Worm (Caenorhabditis elegans) whole organism, midembryonic: Measurements from ENCODE around the gene ceh-76.

Experiments
- T22C8.4 ChIP-seq: fragments of 200-800 bp; sonication (Bioruptor generic); IDR thresholded peaks from 2 replicates; pipeline ENCODE4 v1.3.6; 2022; ENCODE audit warnings: missing genetic modification characterization, missing compliant biosample characterization
- cog-1 ChIP-seq: sonication (generic microtip); optimal IDR thresholded peaks from 2 replicates; lab custom pipeline; 2016; ENCODE audit warnings: missing genetic modification characterization, missing compliant biosample characterization
- flt-1 ChIP-seq: fragments of 200-800 bp; sonication (Bioruptor generic); IDR thresholded peaks from 2 replicates; pipeline ENCODE4 v1.3.6; 2022; ENCODE audit warnings: missing genetic modification characterization, missing compliant biosample characterization
- klf-2 ChIP-seq: fragments of 200-800 bp; sonication (Bioruptor generic); conservative IDR thresholded peaks from 2 replicates; pipeline ENCODE4 v1.3.6; 2022; ENCODE audit warnings: missing genetic modification reagents, missing genetic modification characterization, missing compliant biosample characterization
- med-1 ChIP-seq: sonication (generic microtip); optimal IDR thresholded peaks from 2 replicates; lab custom pipeline; 2017; ENCODE audit warnings: missing genetic modification characterization, mild to moderate bottlenecking, missing compliant biosample characterization, antibody characterized with exemption, missing genetic modification reagents; ENCODE audit not compliant: insufficient read depth
- ref-1 ChIP-seq: fragments of 200-800 bp; sonication (Bioruptor generic); conservative IDR thresholded peaks from 2 replicates; pipeline ENCODE4 v1.3.6; 2022; ENCODE audit warnings: missing genetic modification reagents, missing genetic modification characterization, missing compliant biosample characterization
- tab-1 ChIP-seq: fragments of 200-800 bp; sonication (Bioruptor generic); IDR thresholded peaks from 2 replicates; pipeline ENCODE4 v1.3.6; 2022; ENCODE audit warnings: missing genetic modification characterization, missing compliant biosample characterization
- ztf-23 ChIP-seq: fragments of 200-800 bp; sonication (Bioruptor generic); IDR thresholded peaks from 2 replicates; pipeline ENCODE4 v1.3.6; 2022; ENCODE audit warnings: missing genetic modification reagents, missing genetic modification characterization, missing compliant biosample characterization
- ztf-29 ChIP-seq: fragments of 200-800 bp; sonication (Bioruptor generic); IDR thresholded peaks from 2 replicates; pipeline ENCODE4 v1.3.6; 2022; ENCODE audit warnings: missing genetic modification reagents, missing genetic modification characterization, missing compliant biosample characterization

ceh-76 gene

DNA sequence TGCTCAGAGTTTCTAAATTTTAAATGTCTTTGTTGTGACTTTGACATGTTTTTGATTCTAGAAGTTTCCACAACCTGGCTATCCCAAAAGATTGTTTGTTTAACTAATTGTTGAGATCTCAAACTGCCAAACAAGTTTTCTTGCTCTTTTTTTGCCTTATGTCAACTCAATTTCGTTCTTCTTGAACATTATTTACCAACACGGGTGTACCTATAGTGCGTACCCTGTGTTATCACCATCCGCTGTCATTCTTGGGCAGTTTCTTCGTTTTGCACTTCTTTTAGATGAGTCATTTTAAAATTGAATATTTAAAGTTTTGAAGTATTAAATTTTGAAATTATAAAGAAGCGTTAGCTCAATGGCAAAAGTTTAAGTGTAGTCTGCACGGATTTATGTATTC, 22.5 kb upstream of the ceh-76 start, which contains the start of gene sptl-2:
TSS of gene sptl-2 (plus strand) at position 280 of the 400 bp plus-strand sequence.
- TF ChIP-seq T22C8.4 (GFP tag; lab: Robert Waterston, UW): no peak
- TF ChIP-seq ztf-23 (GFP tag; lab: Robert Waterston, UW): no peak
- no peak for TF ChIP-seq ztf-29
- no peak for TF ChIP-seq flt-1
- no peak for TF ChIP-seq ref-1 (GFP tag; lab: Robert Waterston, UW)
- TF ChIP-seq med-1 (GFP tag; lab: Kevin White, UChicago): no peak
- no peak for TF ChIP-seq tab-1 (GFP tag; lab: Robert Waterston, UW)
- no peak for TF ChIP-seq klf-2 (GFP tag; lab: Robert Waterston, UW)
- TF ChIP-seq cog-1 (tag; lab: Kevin White, UChicago): no peak

DNA sequence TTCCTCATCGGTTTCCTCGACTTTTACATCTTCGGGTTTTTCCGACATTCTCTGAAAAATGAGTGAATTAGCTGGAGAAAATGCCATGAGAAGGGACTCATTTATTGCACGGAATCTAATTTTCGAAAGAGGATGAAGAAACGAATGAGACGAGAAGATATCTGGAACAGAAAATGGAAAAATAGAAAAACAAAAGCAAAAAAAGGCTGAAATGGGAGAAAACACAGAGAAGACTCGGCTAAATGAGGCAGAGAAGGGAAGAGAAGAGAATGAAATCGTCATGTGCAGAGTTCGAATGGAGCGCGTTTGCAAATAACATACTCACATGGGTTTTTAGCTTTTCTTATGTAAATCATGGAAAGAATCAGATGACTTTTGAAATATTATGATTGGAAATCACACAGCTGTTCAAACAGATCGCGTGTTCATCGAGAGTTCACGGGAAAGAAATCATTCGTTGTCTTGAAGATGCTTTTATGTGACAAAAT, 19.5 kb upstream of the ceh-76 start, which contains the start of gene Y97E10AR.6:
TSS of gene Y97E10AR.6 (minus strand) at position 51 of the 488 bp plus-strand sequence.
- no peak for TF ChIP-seq cog-1 (tag; lab: Kevin White, UChicago)
- TF ChIP-seq ztf-29: no peak
- no peak for TF ChIP-seq ref-1 (GFP tag; lab: Robert Waterston, UW)
- TF ChIP-seq tab-1 (GFP tag; lab: Robert Waterston, UW): no peak
- TF ChIP-seq med-1 (GFP tag; lab: Kevin White, UChicago): no peak
- TF ChIP-seq klf-2 (GFP tag; lab: Robert Waterston, UW): no peak
- TF ChIP-seq flt-1: no peak
- no peak for TF ChIP-seq ztf-23 (GFP tag; lab: Robert Waterston, UW)
- no peak for TF ChIP-seq T22C8.4 (GFP tag; lab: Robert Waterston, UW)

ce11 chrV:8012032-8012431, 17.6 kb upstream of the ceh-76 start, which contains the start of gene rpb-9:
TSS of gene rpb-9 (minus strand) at chrV:8012345.
- TF ChIP-seq ztf-23 (GFP tag; lab: Robert Waterston, UW): no peak
- no peak for TF ChIP-seq med-1 (GFP tag; lab: Kevin White, UChicago)
- no peak for TF ChIP-seq flt-1
- TF ChIP-seq tab-1 (GFP tag; lab: Robert Waterston, UW): no peak
- TF ChIP-seq T22C8.4 (GFP tag; lab: Robert Waterston, UW): no peak
- no peak for TF ChIP-seq klf-2 (GFP tag; lab: Robert Waterston, UW)
- no peak for TF ChIP-seq cog-1 (tag; lab: Kevin White, UChicago)
- TF ChIP-seq ref-1 (GFP tag; lab: Robert Waterston, UW): no peak
- TF ChIP-seq ztf-29: no peak

DNA sequence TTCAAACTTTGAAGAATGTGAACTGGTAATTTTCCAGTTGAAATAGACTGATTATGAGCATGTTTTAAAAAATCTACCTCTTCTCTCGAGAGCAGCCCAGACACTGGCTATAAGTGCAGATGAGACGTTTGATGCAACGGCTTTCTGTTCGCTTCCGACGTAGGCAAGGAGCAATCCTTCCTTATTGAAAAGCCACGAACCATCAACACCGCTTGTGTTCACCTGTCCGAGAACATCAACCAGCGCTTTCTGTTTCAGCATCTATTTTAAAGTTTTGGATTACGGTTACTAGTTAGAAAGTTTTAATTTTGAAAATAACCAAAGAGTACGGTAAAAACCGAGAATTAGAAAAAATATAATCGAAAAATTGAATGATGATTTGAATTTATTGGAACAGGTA, 16.4 kb upstream of the ceh-76 start, which contains the start of gene lmtr-2:
TSS of gene lmtr-2 (minus strand) at position 261 of the 400 bp plus-strand sequence.
- no peak for TF ChIP-seq tab-1 (GFP tag; lab: Robert Waterston, UW)

DNA sequence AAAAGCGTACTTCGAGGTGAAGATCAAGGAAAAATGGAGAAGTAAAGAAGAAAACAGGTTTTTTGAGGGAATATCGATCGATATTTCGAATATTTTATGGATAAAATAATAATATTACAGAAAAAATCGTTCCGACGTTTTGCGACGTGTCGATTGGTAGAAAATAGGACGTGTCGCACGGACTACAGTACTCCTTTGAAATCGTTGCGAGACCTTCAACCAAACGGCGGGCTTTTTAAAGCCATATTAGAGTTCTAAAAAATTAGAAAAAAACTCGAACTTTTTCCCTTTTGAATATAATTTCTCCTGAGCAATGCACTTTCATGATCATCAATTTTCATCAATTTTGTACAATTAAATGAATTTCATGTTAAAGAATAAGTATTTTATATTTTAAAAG, 15.6 kb upstream of the ceh-76 start, which contains the start of gene Y97E10AR.4:
TSS of gene Y97E10AR.4 (minus strand) at position 131 of the 400 bp plus-strand sequence.
- TF ChIP-seq ztf-23 (GFP tag; lab: Robert Waterston, UW) (no peak), cog-1 (tag; lab: Kevin White, UChicago) (no peak), med-1 (GFP tag; lab: Kevin White, UChicago) (no peak), klf-2 (GFP tag; lab: Robert Waterston, UW) (no peak), ref-1 (GFP tag; lab: Robert Waterston, UW) (no peak), T22C8.4 (GFP tag; lab: Robert Waterston, UW) (no peak), tab-1 (GFP tag; lab: Robert Waterston, UW) (no peak), flt-1 (no peak), ztf-29 (no peak)

DNA sequence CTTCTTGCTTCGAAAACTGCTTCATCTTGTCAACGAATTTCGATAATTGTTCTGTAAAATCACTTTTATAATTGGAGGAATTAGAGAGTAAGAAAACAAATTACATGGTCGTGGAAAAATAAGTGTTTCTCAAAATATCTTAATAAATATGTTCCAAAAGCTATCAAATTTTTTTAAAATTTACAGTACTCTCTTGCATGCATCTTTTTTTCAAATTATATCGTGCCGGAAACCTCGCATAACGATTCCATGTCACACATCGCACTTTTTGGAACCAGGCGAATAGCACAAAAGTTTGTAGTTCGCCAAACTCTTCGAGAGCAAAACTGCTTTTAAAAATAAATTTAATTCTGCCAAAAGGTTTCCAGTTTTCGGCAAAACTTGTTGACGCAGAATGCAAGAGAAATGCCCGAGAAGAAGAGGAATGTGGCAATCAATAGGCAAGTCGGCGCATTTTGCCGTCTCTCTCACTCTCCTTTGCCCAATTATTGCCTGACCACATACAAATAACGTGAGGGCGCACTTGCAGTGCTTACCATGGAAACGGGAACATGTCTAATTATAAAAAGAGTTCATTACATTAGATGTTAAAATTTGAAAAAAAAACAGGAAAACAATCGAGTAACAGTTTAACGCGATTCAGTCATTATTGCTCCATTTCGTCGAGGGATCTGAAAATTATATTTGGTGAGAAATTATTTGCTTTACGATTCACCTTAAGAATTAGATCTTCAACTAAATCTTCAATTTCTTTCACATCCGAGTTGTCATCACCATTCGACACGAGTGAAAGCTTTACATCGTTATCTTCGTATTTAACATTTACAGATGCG, 13.2 kb upstream of the ceh-76 start, which contains the start of gene Y97E10AR.3:
TSS of gene Y97E10AR.3 (minus strand) at position 51 of the 833 bp plus-strand sequence.
- TF ChIP-seq T22C8.4 (GFP tag; lab: Robert Waterston, UW): no peak
- TF ChIP-seq cog-1 (tag; lab: Kevin White, UChicago): no peak
- no peak for TF ChIP-seq klf-2 (GFP tag; lab: Robert Waterston, UW)
- no peak for TF ChIP-seq ref-1 (GFP tag; lab: Robert Waterston, UW)
- no peak for TF ChIP-seq tab-1 (GFP tag; lab: Robert Waterston, UW)
- TF ChIP-seq med-1 (GFP tag; lab: Kevin White, UChicago): no peak
- no peak for TF ChIP-seq flt-1
- no peak for TF ChIP-seq ztf-29
- no peak for TF ChIP-seq ztf-23 (GFP tag; lab: Robert Waterston, UW)

ce11 chrV:8005000-8005399, 10.5 kb upstream of the ceh-76 start, which contains the start of gene Y97E10AR.8:
TSS of gene Y97E10AR.8 (plus strand) at chrV:8005300.
- no peak for TF ChIP-seq tab-1 (GFP tag; lab: Robert Waterston, UW)
- TF ChIP-seq klf-2 (GFP tag; lab: Robert Waterston, UW): no peak
- TF ChIP-seq ref-1 (GFP tag; lab: Robert Waterston, UW): no peak
- no peak for TF ChIP-seq ztf-23 (GFP tag; lab: Robert Waterston, UW)
- no peak for TF ChIP-seq med-1 (GFP tag; lab: Kevin White, UChicago)
- TF ChIP-seq cog-1 (tag; lab: Kevin White, UChicago): no peak
- no peak for TF ChIP-seq ztf-29
- TF ChIP-seq flt-1: no peak
- TF ChIP-seq T22C8.4 (GFP tag; lab: Robert Waterston, UW): no peak

DNA sequence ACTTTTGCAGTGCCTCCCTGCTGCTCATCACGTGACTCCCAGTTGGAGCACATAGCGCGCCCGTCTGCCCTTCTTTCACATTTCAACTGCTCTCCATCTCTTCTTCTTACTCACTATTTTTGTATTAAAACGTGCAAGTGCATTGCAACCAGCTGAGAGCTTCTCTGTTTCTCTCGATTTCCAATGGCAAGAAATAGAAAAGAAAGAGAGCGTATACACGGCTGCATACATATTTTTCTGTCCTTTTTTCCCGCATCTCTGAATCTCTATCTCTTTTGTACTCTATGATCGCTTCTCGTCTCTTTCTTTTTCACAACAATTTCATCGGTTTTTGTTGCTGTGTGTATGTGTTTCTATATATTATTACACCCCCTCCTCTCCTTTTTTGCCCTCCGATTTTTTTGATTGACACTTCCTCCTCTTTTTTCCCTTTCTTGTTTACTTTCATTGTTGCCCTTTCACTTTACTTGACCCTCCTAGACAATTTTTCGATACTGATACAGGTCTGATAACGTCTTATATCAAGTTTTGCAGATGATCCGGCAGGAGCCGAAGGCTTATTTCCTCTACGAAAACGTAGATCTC, 6.6 kb upstream of the ceh-76 start, which contains the start of gene Y97E10AR.1:
TSS of gene Y97E10AR.1 (plus strand) at position 535 of the 585 bp plus-strand sequence.
- TF ChIP-seq T22C8.4 (GFP tag; lab: Robert Waterston, UW) (no peak), ref-1 (GFP tag; lab: Robert Waterston, UW) (no peak), ztf-29 (no peak), cog-1 (tag; lab: Kevin White, UChicago) (peak; percentile 72), flt-1 (no peak), med-1 (GFP tag; lab: Kevin White, UChicago) (no peak), ztf-23 (GFP tag; lab: Robert Waterston, UW) (peak; percentile 5; the same call in 1 of the 2 replicates), klf-2 (GFP tag; lab: Robert Waterston, UW) (no peak), tab-1 (GFP tag; lab: Robert Waterston, UW) (no peak)
